Fruit fly (Drosophila melanogaster): ENCODE measurements around the gene foxo.

foxo gene

DNA sequence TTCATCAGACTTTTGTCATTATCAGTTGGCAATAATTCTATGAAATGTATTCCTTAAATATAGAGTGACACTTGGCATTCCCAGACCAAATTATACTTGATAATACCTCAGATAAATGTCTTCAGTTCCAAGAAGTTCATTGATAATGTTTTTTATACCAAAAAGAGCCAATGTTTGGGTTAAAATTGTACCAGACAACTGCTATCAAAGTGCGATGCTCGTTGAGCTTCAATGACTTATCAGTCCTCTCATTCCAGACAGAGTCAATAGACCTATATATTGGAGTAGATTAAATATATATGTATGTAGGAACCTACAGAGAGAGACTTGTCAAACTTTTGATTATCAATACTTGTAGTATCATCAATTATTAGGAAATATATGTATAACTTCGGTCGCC is 8.5 kb downstream of the foxo start:
- peak; percentile 85 for TF ChIP-seq svp (GFP tag)
- TF ChIP-seq Eip93F (GFP tag; optimal IDR thresholded peaks at IDR 0.05) = no peak

DNA sequence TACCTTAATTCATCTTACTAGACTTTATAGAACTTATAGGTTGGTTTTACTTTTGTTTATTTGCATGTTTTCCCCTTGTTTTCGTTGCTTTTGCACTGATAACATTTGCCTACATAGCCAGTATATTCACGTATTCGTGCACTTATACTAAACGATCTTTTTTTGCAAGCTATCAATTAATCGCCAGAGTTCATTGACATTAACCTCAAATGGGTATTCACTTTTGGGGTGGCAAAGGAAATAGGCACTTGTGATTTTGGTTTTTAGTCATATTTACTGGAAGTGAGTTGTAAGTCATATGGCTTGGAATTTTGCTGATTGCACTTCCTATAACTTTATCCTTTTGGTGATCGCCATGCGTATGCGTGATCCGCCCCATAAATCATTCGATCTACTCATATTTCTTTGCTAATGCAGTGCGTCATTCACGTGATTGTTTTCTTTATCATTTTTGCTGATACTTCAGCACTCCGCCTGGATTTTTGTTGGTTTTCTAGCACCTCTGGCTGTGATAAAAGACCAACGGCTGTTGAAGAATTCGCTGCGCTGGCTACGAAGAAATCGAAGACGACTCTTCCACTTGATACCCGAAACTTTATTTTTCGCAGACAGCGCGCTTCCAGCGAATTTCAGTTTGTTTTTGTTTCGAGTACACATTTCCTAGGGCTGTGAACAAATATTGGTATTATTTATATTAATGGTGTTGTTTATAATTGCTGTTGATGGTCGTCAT is 11.3 kb downstream of the foxo start:
- TF ChIP-seq Eip78C (GFP tag) (peak; percentile 64), Hr38 (GFP tag; optimal IDR thresholded peaks at IDR 0.05) (no peak), spab (GFP tag; optimal IDR thresholded peaks at IDR 0.05) (no peak), CG6276 (GFP tag; optimal IDR thresholded peaks at IDR 0.05) (no peak), Ets21C (GFP tag; optimal IDR thresholded peaks at IDR 0.05) (no peak), Sox102F (GFP tag; optimal IDR thresholded peaks at IDR 0.05) (no peak), fkh (GFP tag; optimal IDR thresholded peaks at IDR 0.05) (peak; percentile 7), svp (GFP tag) (peak; percentile 94)

DNA sequence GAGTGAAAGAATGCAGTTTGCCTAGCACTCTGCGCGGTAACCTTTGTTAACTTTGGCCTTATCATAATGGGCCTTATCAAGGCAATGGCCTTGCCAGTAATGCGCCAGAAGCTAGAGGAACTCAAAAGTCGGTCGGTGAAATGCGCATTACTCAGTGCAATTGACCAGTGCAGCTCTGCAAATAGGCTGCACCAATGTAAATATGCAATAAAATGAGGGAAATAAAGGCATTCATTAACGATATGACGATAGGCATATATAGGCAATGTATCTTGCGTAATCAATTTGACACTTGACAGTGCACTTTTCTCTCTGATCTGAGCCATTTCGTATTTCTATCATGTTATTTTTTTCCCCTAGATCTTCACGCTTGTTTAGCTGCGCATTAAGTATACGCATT is 13.4 kb downstream of the foxo start:
- no peak for TF ChIP-seq Sox102F (GFP tag; optimal IDR thresholded peaks at IDR 0.05)
- peak; percentile 43 for TF ChIP-seq CG10669 (GFP tag; optimal IDR thresholded peaks at IDR 0.05)
- peak; percentile 27 for TF ChIP-seq CG10631 (GFP tag; optimal IDR thresholded peaks at IDR 0.05)
- TF ChIP-seq fd59A (GFP tag; optimal IDR thresholded peaks at IDR 0.05) = no peak
- peak; percentile 28 for TF ChIP-seq spab (GFP tag; optimal IDR thresholded peaks at IDR 0.05)
- TF ChIP-seq Hr38 (GFP tag; optimal IDR thresholded peaks at IDR 0.05) = peak; percentile 4
- TF ChIP-seq CG6808 (GFP tag; optimal IDR thresholded peaks at IDR 0.05) = peak; percentile 35
- TF ChIP-seq OdsH (GFP tag; optimal IDR thresholded peaks at IDR 0.05) = peak; percentile 1
- TF ChIP-seq CG6276 (GFP tag; optimal IDR thresholded peaks at IDR 0.05) = no peak
- peak; percentile 9 for TF ChIP-seq CG8632 (GFP tag; optimal IDR thresholded peaks at IDR 0.05)
- TF ChIP-seq cyc (GFP tag; optimal IDR thresholded peaks at IDR 0.05) = no peak
- TF ChIP-seq Hr4 (GFP tag; optimal IDR thresholded peaks at IDR 0.05) = no peak
- TF ChIP-seq Ets21C (GFP tag; optimal IDR thresholded peaks at IDR 0.05) = no peak
- peak; percentile 17 for TF ChIP-seq CG3919 (GFP tag; optimal IDR thresholded peaks at IDR 0.05)
- TF ChIP-seq ss (GFP tag; optimal IDR thresholded peaks at IDR 0.05) = peak in 1 of 2 experiments; percentile 5
- no peak for TF ChIP-seq CG32006 (GFP tag; optimal IDR thresholded peaks at IDR 0.05)
- TF ChIP-seq Eip75B (GFP tag; optimal IDR thresholded peaks at IDR 0.05) = no peak
- no peak for TF ChIP-seq CG31627 (GFP tag; optimal IDR thresholded peaks at IDR 0.05)
- TF ChIP-seq Eip78C (GFP tag) = peak; percentile 20

DNA sequence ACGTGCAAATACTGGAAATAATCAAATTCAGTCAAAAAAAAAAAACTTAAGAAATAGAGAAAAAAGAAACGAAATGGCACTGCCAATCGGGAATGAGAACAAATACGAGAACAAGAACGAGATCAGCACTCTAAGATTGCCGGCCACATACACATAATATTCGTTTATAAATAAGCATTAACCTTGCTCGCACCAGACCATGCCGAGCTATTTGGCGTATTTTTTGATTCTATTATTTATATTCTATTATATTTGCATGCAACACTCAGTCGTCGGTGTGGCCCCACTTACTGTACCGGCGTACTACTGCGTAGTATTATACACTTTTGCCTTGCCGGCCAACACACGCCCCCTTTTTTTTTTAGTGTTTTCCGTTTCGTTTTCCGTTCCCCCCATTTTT is 13.9 kb downstream of the foxo start:
- peak; percentile 64 for TF ChIP-seq Eip78C (GFP tag)
- TF ChIP-seq lz (GFP tag; optimal IDR thresholded peaks at IDR 0.05) = no peak
- TF ChIP-seq Hr38 (GFP tag; optimal IDR thresholded peaks at IDR 0.05) = no peak
- TF ChIP-seq Eip75B (GFP tag; optimal IDR thresholded peaks at IDR 0.05) = no peak
- TF ChIP-seq fd85E (GFP tag; optimal IDR thresholded peaks at IDR 0.05) = no peak
- TF ChIP-seq Ets96B (tag; optimal IDR thresholded peaks at IDR 0.05) = no peak
- no peak for TF ChIP-seq CG15336 (GFP tag; IDR thresholded peaks at IDR 0.05)
- TF ChIP-seq CG6792 (GFP tag; optimal IDR thresholded peaks at IDR 0.05) = no peak
- TF ChIP-seq CG6163 (GFP tag; IDR thresholded peaks at IDR 0.05) = no peak
- TF ChIP-seq Lpt (GFP tag; optimal IDR thresholded peaks at IDR 0.05) = no peak
- no peak for TF ChIP-seq CG8319 (GFP tag; optimal IDR thresholded peaks at IDR 0.05)
- TF ChIP-seq Sox14 (GFP tag; optimal IDR thresholded peaks at IDR 0.05) = no peak
- peak; percentile 26 for TF ChIP-seq Met (GFP tag; optimal IDR thresholded peaks at IDR 0.05)
- TF ChIP-seq Sox102F (GFP tag; optimal IDR thresholded peaks at IDR 0.05) = no peak
- no peak for TF ChIP-seq CG6808 (GFP tag; optimal IDR thresholded peaks at IDR 0.05)
- no peak for TF ChIP-seq CG11762 (GFP tag; optimal IDR thresholded peaks at IDR 0.05; ENCODE audit: insufficient read depth)
- no peak for TF ChIP-seq CG31627 (GFP tag; optimal IDR thresholded peaks at IDR 0.05)
- no peak for TF ChIP-seq CG3032 (tag; optimal IDR thresholded peaks at IDR 0.05)
- TF ChIP-seq CG6854 (GFP tag; optimal IDR thresholded peaks at IDR 0.05) = no peak
- no peak for TF ChIP-seq CG1621 (tag; optimal IDR thresholded peaks at IDR 0.05)
- no peak for TF ChIP-seq Smox (GFP tag; optimal IDR thresholded peaks at IDR 0.05)
- no peak for TF ChIP-seq Ets21C (GFP tag; optimal IDR thresholded peaks at IDR 0.05)
- no peak for TF ChIP-seq dsx (GFP tag; optimal IDR thresholded peaks at IDR 0.05; ENCODE audit: poor library complexity, severe bottlenecking)
- TF ChIP-seq CG6276 (GFP tag; optimal IDR thresholded peaks at IDR 0.05) = no peak
- TF ChIP-seq CG3919 (GFP tag; optimal IDR thresholded peaks at IDR 0.05) = no peak
- TF ChIP-seq Sox15 (GFP tag; optimal IDR thresholded peaks at IDR 0.05) = no peak
- TF ChIP-seq CG4318 (GFP tag; optimal IDR thresholded peaks at IDR 0.05) = no peak
- no peak for TF ChIP-seq Gug (GFP tag; IDR thresholded peaks at IDR 0.05)
- TF ChIP-seq svp (GFP tag) = peak; percentile 72
- no peak for TF ChIP-seq CG8632 (GFP tag; optimal IDR thresholded peaks at IDR 0.05)
- TF ChIP-seq fkh (GFP tag; optimal IDR thresholded peaks at IDR 0.05) = no peak
- no peak for TF ChIP-seq fd59A (GFP tag; optimal IDR thresholded peaks at IDR 0.05)
- no peak for TF ChIP-seq CG16779 (tag; optimal IDR thresholded peaks at IDR 0.05)
- TF ChIP-seq Blimp-1 (GFP tag; optimal IDR thresholded peaks at IDR 0.05) = no peak
